Fruit fly (Drosophila melanogaster): ENCODE measurements around the gene CG17544.

- TF ChIP-seq acj6 (GFP tag; optimal IDR thresholded peaks at IDR 0.05), result no peak
- TF ChIP-seq Lpt (GFP tag; optimal IDR thresholded peaks at IDR 0.05), result no peak
- TF ChIP-seq Hr38 (GFP tag; optimal IDR thresholded peaks at IDR 0.05), result no peak
- TF ChIP-seq fd59A (GFP tag; optimal IDR thresholded peaks at IDR 0.05), result no peak
- no peak for TF ChIP-seq Hr39 (GFP tag; optimal IDR thresholded peaks at IDR 0.05)
- no peak for TF ChIP-seq Sox14 (GFP tag; optimal IDR thresholded peaks at IDR 0.05)
Observed at dm6 chr2L:19429731-19430130, 31.4 kb upstream of the CG17544 start.

All from whole organism, prepupa.